Fruit fly (Drosophila melanogaster): ENCODE data around the gene CG18666.

Gene CG18666

dm6 chr2L:10986138-10986537, 48.5 kb upstream of the CG18666 start (continued):
- TF ChIP-seq CG30403 (GFP tag; optimal IDR thresholded peaks at IDR 0.05): no peak
- peak; percentile 70 for TF ChIP-seq CG5245 (GFP tag; optimal IDR thresholded peaks at IDR 0.05)
- TF ChIP-seq CG30020 (tag; optimal IDR thresholded peaks at IDR 0.05): no peak
- no peak for TF ChIP-seq Mad (GFP tag; optimal IDR thresholded peaks at IDR 0.05)
- TF ChIP-seq CG10321 (GFP tag; IDR thresholded peaks at IDR 0.05): peak; percentile 72
- no peak for TF ChIP-seq grn (GFP tag; optimal IDR thresholded peaks at IDR 0.05)
- no peak for TF ChIP-seq CHES-1-like (GFP tag; optimal IDR thresholded peaks at IDR 0.05)
- TF ChIP-seq Lpt (GFP tag; optimal IDR thresholded peaks at IDR 0.05): no peak
- no peak for TF ChIP-seq sd (tag; optimal IDR thresholded peaks at IDR 0.05)
- no peak for TF ChIP-seq CG6791 (GFP tag; IDR thresholded peaks at IDR 0.05; ENCODE audit: partially characterized antibody)
- TF ChIP-seq CG17328 (GFP tag; IDR thresholded peaks at IDR 0.05): no peak
- TF ChIP-seq kni (GFP tag; optimal IDR thresholded peaks at IDR 0.05): no peak
- TF ChIP-seq Awh (GFP tag; IDR thresholded peaks at IDR 0.05): peak; percentile 48; the same call in 1 of the 2 replicates
- peak; percentile 59; the same call in 2 of the 3 replicates for TF ChIP-seq CG17361 (GFP tag; IDR thresholded peaks at IDR 0.05)
- TF ChIP-seq HmgD (GFP tag; optimal IDR thresholded peaks at IDR 0.05): no peak
- TF ChIP-seq Scr (GFP tag; IDR thresholded peaks at IDR 0.05; ENCODE audit: partially characterized antibody): no peak
- TF ChIP-seq unc-4 (GFP tag; IDR thresholded peaks at IDR 0.05; ENCODE audit: partially characterized antibody): no peak
- no peak for TF ChIP-seq CG8944 (GFP tag; optimal IDR thresholded peaks at IDR 0.05)
- no peak for TF ChIP-seq lola (GFP tag; optimal IDR thresholded peaks at IDR 0.05)
- peak; percentile 34; the same call in 1 of the 3 replicates for TF ChIP-seq B-H1 (GFP tag; IDR thresholded peaks at IDR 0.05)
- no peak for TF ChIP-seq slp2 (GFP tag; optimal IDR thresholded peaks at IDR 0.05)
- TF ChIP-seq ttk (GFP tag; IDR thresholded peaks at IDR 0.05): no peak
- TF ChIP-seq cwo (GFP tag; optimal IDR thresholded peaks at IDR 0.05): peak; percentile 75
- TF ChIP-seq toy (GFP tag; IDR thresholded peaks at IDR 0.05): no peak
- no peak for TF ChIP-seq HLHmδ (GFP tag; optimal IDR thresholded peaks at IDR 0.05)
- peak; percentile 93 for TF ChIP-seq z (GFP tag; IDR thresholded peaks at IDR 0.05)
- TF ChIP-seq jumu (GFP tag; optimal IDR thresholded peaks at IDR 0.05): no peak
- TF ChIP-seq Fer2 (tag; optimal IDR thresholded peaks at IDR 0.05): no peak
- TF ChIP-seq CG12299 (tag; optimal IDR thresholded peaks at IDR 0.05): no peak
- TF ChIP-seq CG4707 (GFP tag; optimal IDR thresholded peaks at IDR 0.05): no peak
- TF ChIP-seq CG1024 (GFP tag; IDR thresholded peaks at IDR 0.05): peak; percentile 70
- TF ChIP-seq bcd (GFP tag; optimal IDR thresholded peaks at IDR 0.05): peak; percentile 27
- no peak for TF ChIP-seq aop (GFP tag; IDR thresholded peaks at IDR 0.05)
- no peak for TF ChIP-seq Rx (GFP tag; IDR thresholded peaks at IDR 0.05)
- TF ChIP-seq CG7556 (GFP tag; optimal IDR thresholded peaks at IDR 0.05): no peak
- no peak for TF ChIP-seq CG14050 (GFP tag; IDR thresholded peaks at IDR 0.05)
- 0 out of 2 replicates have a peak, but pooled peaks have one; percentile 28 for TF ChIP-seq vvl (GFP tag; IDR thresholded peaks at IDR 0.05)
- TF ChIP-seq Dref (GFP tag; IDR thresholded peaks at IDR 0.05): no peak
- no peak for TF ChIP-seq CG30431 (GFP tag; optimal IDR thresholded peaks at IDR 0.05)
- TF ChIP-seq disco-r (GFP tag; optimal IDR thresholded peaks at IDR 0.05): no peak
- peak; percentile 42 for TF ChIP-seq Fer3 (tag; optimal IDR thresholded peaks at IDR 0.05)
- no peak for TF ChIP-seq slbo (GFP tag; IDR thresholded peaks at IDR 0.05)
- TF ChIP-seq nau (GFP tag; optimal IDR thresholded peaks at IDR 0.05): no peak
- TF ChIP-seq Dip2 (GFP tag; IDR thresholded peaks at IDR 0.05): peak; percentile 91
- TF ChIP-seq CG3726 (GFP tag; IDR thresholded peaks at IDR 0.05): 0 out of 3 replicates have a peak, but pooled peaks have one; percentile 37
- no peak for TF ChIP-seq CG10543 (GFP tag; optimal IDR thresholded peaks at IDR 0.05)
- no peak for TF ChIP-seq hb (GFP tag; IDR thresholded peaks at IDR 0.05; ENCODE audit: partially characterized antibody)
- no peak for TF ChIP-seq CG11398 (GFP tag; optimal IDR thresholded peaks at IDR 0.05)
- TF ChIP-seq dmrt99B (tag; optimal IDR thresholded peaks at IDR 0.05): no peak
- TF ChIP-seq CG3407 (GFP tag; optimal IDR thresholded peaks at IDR 0.05): no peak
- TF ChIP-seq lilli (GFP tag; optimal IDR thresholded peaks at IDR 0.05): peak; percentile 1
- no peak for TF ChIP-seq twi (tag; optimal IDR thresholded peaks at IDR 0.05)

Measured in whole organism, embryonic.